Worm (Caenorhabditis elegans) whole organism, L2 larva: ENCODE data around the gene nhr-39.

Source experiments
- R02D3.7 ChIP-seq: fragments of 150-350 bp; optimal IDR thresholded peaks from 2 replicates; lab custom pipeline; 2014; ENCODE audit warnings: missing biosample characterization, missing genetic modification characterization
- ama-1 ChIP-seq: fragments of 150-350 bp; optimal IDR thresholded peaks from 2 replicates; lab custom pipeline; 2018; ENCODE audit warnings: inconsistent platforms
- elt-1 ChIP-seq: fragments of 150-350 bp; optimal IDR thresholded peaks from 2 replicates; lab custom pipeline; 2014; ENCODE audit warnings: missing biosample characterization, missing genetic modification characterization

DNA sequence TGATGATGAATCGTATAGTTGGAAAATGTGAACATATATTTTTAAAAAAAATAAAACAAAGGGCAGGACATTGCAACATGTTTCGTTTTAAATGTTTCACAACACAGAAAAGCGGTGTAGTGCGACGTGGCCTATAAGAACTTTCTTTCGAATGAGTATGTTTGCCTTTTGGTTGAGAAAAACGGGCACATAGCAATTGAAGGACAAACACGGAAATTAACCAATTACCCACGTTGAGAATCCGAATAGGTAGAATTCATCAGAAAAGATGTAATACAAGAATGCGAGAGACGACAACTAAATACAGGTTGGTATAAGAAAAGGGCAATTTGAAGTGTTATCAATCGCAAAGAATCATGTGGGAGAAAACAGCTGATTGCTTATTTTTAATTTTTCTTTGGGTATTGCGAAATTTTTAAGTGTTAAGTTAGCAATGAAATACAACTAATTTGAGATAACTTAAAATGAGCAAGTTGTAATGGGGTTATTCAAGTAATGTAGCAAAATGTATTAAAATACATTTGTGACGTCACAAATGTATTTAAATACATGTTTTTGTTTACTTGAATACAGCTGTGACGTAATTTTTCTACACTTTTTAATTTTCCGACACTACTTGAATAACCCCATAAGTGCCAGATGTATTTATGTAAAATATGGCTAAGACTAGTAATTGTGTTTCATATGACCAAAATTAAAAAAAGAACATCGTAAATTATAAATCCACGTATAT, 30.4 kb downstream of the nhr-39 start, which contains the start of gene acl-14:
- TF ChIP-seq elt-1 (tag; lab: Kevin White, UChicago) (no peak), R02D3.7 (tag; lab: Kevin White, UChicago) (no peak), ama-1 (lab: Kevin White, UChicago) (no peak)
